Worm (Caenorhabditis elegans): ENCODE results near the gene tba-8.

DNA sequence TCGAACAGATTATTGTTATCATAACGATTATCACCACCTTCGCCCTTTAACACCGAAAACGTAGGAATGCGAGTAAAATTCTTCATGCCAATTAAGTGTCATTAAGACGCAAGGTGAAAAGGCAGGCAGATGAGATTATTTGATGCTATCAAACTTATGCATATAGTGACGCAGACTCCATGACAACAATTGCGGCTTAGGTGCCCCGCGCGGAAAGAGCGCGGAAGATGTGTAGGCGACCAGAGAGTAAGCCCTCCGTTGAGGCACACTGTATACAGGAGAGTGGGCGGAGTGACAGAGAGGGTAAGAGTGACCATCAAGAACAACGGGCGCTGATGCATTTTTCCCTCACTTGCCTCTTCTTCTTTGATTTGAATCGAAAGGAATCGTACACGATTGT lies 36.5 kb upstream of the tba-8 start:
- TF ChIP-seq hnd-1 (tag; optimal IDR thresholded peaks at IDR 0.05) (no peak), ama-1 (optimal IDR thresholded peaks at IDR 0.05) (no peak), ets-7 (tag; optimal IDR thresholded peaks at IDR 0.05) (no peak), tra-4 (tag; optimal IDR thresholded peaks at IDR 0.05) (no peak), hmg-4 (GFP tag; optimal IDR thresholded peaks at IDR 0.05) (no peak), ceh-36 (tag; optimal IDR thresholded peaks at IDR 0.05) (no peak), B0310.2 (tag; optimal IDR thresholded peaks at IDR 0.05) (peak; percentile 46), aly-1 (tag; optimal IDR thresholded peaks at IDR 0.05) (no peak), pes-1 (GFP tag; IDR thresholded peaks at IDR 0.05) (no peak), tbx-11 (GFP tag; IDR thresholded peaks at IDR 0.05) (no peak), sea-1 (GFP tag; conservative IDR thresholded peaks at IDR 0.05) (no peak)
